Worm (Caenorhabditis elegans): ENCODE results near the gene agt-1.
A peak's percentile ranks its signal among the peaks of the same experiment; 100 is the strongest.

The agt-1 gene

ce11 chrIV:13318773-13319172 lies 50.4 kb downstream of the agt-1 start (continued):
- TF ChIP-seq D2030.7 (GFP tag; IDR thresholded peaks at IDR 0.05) (no peak), Y67H2A.10 (GFP tag; conservative IDR thresholded peaks at IDR 0.05) (no peak), lin-26 (GFP tag; IDR thresholded peaks at IDR 0.05) (peak; percentile 65; the same call in 1 of the 2 replicates), pbrm-1 (GFP tag; IDR thresholded peaks at IDR 0.05) (peak; percentile 70), snpc-4 (GFP tag; optimal IDR thresholded peaks at IDR 0.05) (no peak), snpc-4 (tag; optimal IDR thresholded peaks at IDR 0.05) (peak in 2 of 4 experiments; percentile 5 to 53), ztf-22 (GFP tag; optimal IDR thresholded peaks at IDR 0.05) (peak; percentile 46), F57A8.1 (GFP tag; optimal IDR thresholded peaks at IDR 0.05) (no peak), gei-17 (GFP tag; optimal IDR thresholded peaks at IDR 0.05) (no peak), ztf-3 (GFP tag; optimal IDR thresholded peaks at IDR 0.05) (peak; percentile 30), hmg-20 (GFP tag; IDR thresholded peaks at IDR 0.05) (no peak), lin-40 (tag; optimal IDR thresholded peaks at IDR 0.05) (peak; percentile 71), Y79H2A.3 (GFP tag; conservative IDR thresholded peaks at IDR 0.05) (no peak), efl-1 (GFP tag; optimal IDR thresholded peaks at IDR 0.05) (no peak), Y53G8AR.9 (GFP tag; conservative IDR thresholded peaks at IDR 0.05) (peak; percentile 91), ceh-91 (GFP tag; IDR thresholded peaks at IDR 0.05) (no peak), sea-2 (GFP tag; IDR thresholded peaks at IDR 0.05) (no peak), dox-1 (GFP tag; IDR thresholded peaks at IDR 0.05) (no peak), Y95B8A.8 (GFP tag; IDR thresholded peaks at IDR 0.05) (no peak), madf-6 (GFP tag; IDR thresholded peaks at IDR 0.05) (peak; percentile 52), snpc-1.1 (tag; optimal IDR thresholded peaks at IDR 0.05; ENCODE audit: insufficient read depth) (no peak), tbp1 (GFP tag; optimal IDR thresholded peaks at IDR 0.05) (peak; percentile 64), bed-2 (GFP tag; IDR thresholded peaks at IDR 0.05) (no peak), egl-18 (GFP tag; IDR thresholded peaks at IDR 0.05) (no peak), attf-6 (GFP tag; IDR thresholded peaks at IDR 0.05) (no peak), B0019.2 (GFP tag; conservative IDR thresholded peaks at IDR 0.05) (no peak), ZK185.1 (tag; optimal IDR thresholded peaks at IDR 0.05; ENCODE audit: poor library complexity, severe bottlenecking) (no peak), F49E8.2 (tag; optimal IDR thresholded peaks at IDR 0.05; ENCODE audit: insufficient read depth) (no peak), him-1 (tag; optimal IDR thresholded peaks at IDR 0.05) (peak; percentile 17), B0336.3 (GFP tag; IDR thresholded peaks at IDR 0.05) (peak; percentile 80), aptf-2 (GFP tag; conservative IDR thresholded peaks at IDR 0.05) (no peak), madf-3 (GFP tag; IDR thresholded peaks at IDR 0.05) (no peak), xnd-1 (tag; optimal IDR thresholded peaks at IDR 0.05) (no peak), lir-1 (GFP tag; conservative IDR thresholded peaks at IDR 0.05) (no peak), C06A6.2 (GFP tag; conservative IDR thresholded peaks at IDR 0.05) (peak; percentile 68), ztf-18 (tag; optimal IDR thresholded peaks at IDR 0.05) (no peak), rcor-1 (GFP tag; IDR thresholded peaks at IDR 0.05) (no peak), rec-8 (tag; optimal IDR thresholded peaks at IDR 0.05) (no peak), lsy-27 (tag; optimal IDR thresholded peaks at IDR 0.05; ENCODE audit: borderline replicate concordance, insufficient read depth) (no peak), fkh-3 (tag; optimal IDR thresholded peaks at IDR 0.05) (no peak), ceh-79 (tag; optimal IDR thresholded peaks at IDR 0.05) (no peak), athp-1 (tag; optimal IDR thresholded peaks at IDR 0.05) (peak; percentile 61), aptf-3 (GFP tag; IDR thresholded peaks at IDR 0.05) (no peak), F39B2.1 (GFP tag; IDR thresholded peaks at IDR 0.05) (no peak), die-1 (tag; optimal IDR thresholded peaks at IDR 0.05) (peak; percentile 48), snpc-1.3 (tag; optimal IDR thresholded peaks at IDR 0.05; ENCODE audit: insufficient read depth) (peak; percentile 3), cebp-2 (GFP tag; IDR thresholded peaks at IDR 0.05) (peak; percentile 90; the same call in 1 of the 2 replicates), tlf-1 (GFP tag; optimal IDR thresholded peaks at IDR 0.05) (peak; percentile 83)
